Worm (Caenorhabditis elegans): ENCODE measurements around the gene ttc-7.

Gene ttc-7

DNA sequence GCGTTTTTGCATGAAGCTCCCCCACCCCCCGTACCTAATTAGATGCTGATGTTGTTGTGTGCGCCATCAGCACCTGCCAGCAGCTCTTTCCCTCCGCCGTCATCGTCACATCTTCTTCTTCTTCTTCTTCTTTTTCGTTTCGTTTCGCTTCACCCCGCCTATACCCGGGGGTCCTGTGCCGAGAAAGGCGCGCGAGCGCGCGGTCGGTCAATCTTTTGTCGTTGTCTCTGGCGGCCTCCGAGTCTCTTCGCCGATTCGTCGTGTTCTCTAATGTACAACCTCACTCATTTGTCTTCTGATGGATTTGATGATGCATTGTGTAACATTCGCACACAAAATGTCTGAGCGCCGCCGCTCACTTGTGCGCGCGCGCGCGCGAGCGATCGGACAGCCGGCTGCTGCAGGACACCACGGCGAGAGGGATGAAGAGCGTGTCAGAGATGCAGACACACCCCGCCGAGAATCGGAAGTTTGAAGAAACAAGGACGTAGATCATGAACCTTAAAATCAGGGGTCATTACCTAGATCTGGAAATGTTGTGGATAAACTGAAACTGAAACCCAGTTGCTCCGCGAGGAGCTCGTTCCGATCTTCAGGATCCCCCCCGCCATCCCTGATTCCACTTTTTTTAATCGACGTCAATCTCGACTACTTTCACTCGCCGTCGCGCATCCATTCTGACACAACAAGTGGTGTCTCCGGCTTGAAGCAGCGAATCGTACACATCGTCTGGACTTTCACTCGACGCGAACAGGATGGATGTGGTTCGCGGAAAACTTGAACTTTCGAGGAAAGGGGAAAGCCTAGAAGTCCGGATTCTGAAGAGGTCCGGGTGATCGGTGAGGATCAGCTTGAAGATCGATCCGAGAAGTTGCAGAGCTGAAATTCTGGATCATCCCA lies 63.4 kb downstream of the ttc-7 start (continued):
- TF ChIP-seq somi-1 (GFP tag; optimal IDR thresholded peaks at IDR 0.05): peak; percentile 96
- peak; percentile 36 for TF ChIP-seq lin-54 (GFP tag; optimal IDR thresholded peaks at IDR 0.05)
- TF ChIP-seq lsy-27 (tag; optimal IDR thresholded peaks at IDR 0.05; ENCODE audit: borderline replicate concordance, insufficient read depth): no peak
- TF ChIP-seq lag-1 (GFP tag; IDR thresholded peaks at IDR 0.05): 0 out of 2 replicates have a peak, but pooled peaks have one; percentile 22
- TF ChIP-seq hmg-1.2 (GFP tag; IDR thresholded peaks at IDR 0.05): peak; percentile 68
- TF ChIP-seq ceh-91 (GFP tag; IDR thresholded peaks at IDR 0.05): no peak
- no peak for TF ChIP-seq efl-1 (GFP tag; optimal IDR thresholded peaks at IDR 0.05)
- no peak for TF ChIP-seq B0019.2 (GFP tag; conservative IDR thresholded peaks at IDR 0.05)
- no peak for TF ChIP-seq zim-3 (tag; optimal IDR thresholded peaks at IDR 0.05)
- TF ChIP-seq nhr-90 (tag; optimal IDR thresholded peaks at IDR 0.05): no peak
- TF ChIP-seq F33H1.4 (GFP tag; IDR thresholded peaks at IDR 0.05): no peak
- peak; percentile 83 for TF ChIP-seq C06A6.2 (GFP tag; conservative IDR thresholded peaks at IDR 0.05)
- no peak for TF ChIP-seq pha-4 (tag; optimal IDR thresholded peaks at IDR 0.05)
- TF ChIP-seq ztf-28 (GFP tag; IDR thresholded peaks at IDR 0.05): no peak
- no peak for TF ChIP-seq snpc-3.4 (tag; optimal IDR thresholded peaks at IDR 0.05)
- TF ChIP-seq Y56A3A.18 (GFP tag; IDR thresholded peaks at IDR 0.05): no peak
- TF ChIP-seq cebp-2 (GFP tag; IDR thresholded peaks at IDR 0.05): no peak
- TF ChIP-seq hlh-12 (tag; optimal IDR thresholded peaks at IDR 0.05): no peak
- TF ChIP-seq ceh-79 (tag; optimal IDR thresholded peaks at IDR 0.05): no peak
- TF ChIP-seq ama-1 (optimal IDR thresholded peaks at IDR 0.05): no peak
- no peak for TF ChIP-seq ama-1 (GFP tag; optimal IDR thresholded peaks at IDR 0.05)
- no peak for TF ChIP-seq ets-4 (GFP tag; optimal IDR thresholded peaks at IDR 0.05)
- TF ChIP-seq nfya-2 (GFP tag; IDR thresholded peaks at IDR 0.05): no peak
- TF ChIP-seq nhr-179 (tag; optimal IDR thresholded peaks at IDR 0.05): no peak
- peak; percentile 99 for TF ChIP-seq egrh-3 (GFP tag; IDR thresholded peaks at IDR 0.05)
- no peak for TF ChIP-seq F39B2.1 (GFP tag; IDR thresholded peaks at IDR 0.05)
- no peak for TF ChIP-seq F57C9.4 (tag; optimal IDR thresholded peaks at IDR 0.05)
- no peak for TF ChIP-seq F37B4.10 (GFP tag; IDR thresholded peaks at IDR 0.05)
- TF ChIP-seq mes-4 (tag; optimal IDR thresholded peaks at IDR 0.05): no peak
- TF ChIP-seq ccch-3 (GFP tag; optimal IDR thresholded peaks at IDR 0.05): no peak
- peak; percentile 75 for TF ChIP-seq mcd-1 (GFP tag; IDR thresholded peaks at IDR 0.05)
- peak; percentile 30 for TF ChIP-seq dpl-1 (GFP tag; optimal IDR thresholded peaks at IDR 0.05)
- TF ChIP-seq K11D2.4 (GFP tag; IDR thresholded peaks at IDR 0.05): peak; percentile 89
- no peak for TF ChIP-seq ceh-100 (GFP tag; IDR thresholded peaks at IDR 0.05)
- no peak for TF ChIP-seq snpc-1.1 (tag; optimal IDR thresholded peaks at IDR 0.05; ENCODE audit: insufficient read depth)
- no peak for TF ChIP-seq attf-6 (GFP tag; IDR thresholded peaks at IDR 0.05)
- no peak for TF ChIP-seq T07F8.4 (tag; optimal IDR thresholded peaks at IDR 0.05)
- TF ChIP-seq Y95B8A.8 (GFP tag; IDR thresholded peaks at IDR 0.05): 0 out of 2 replicates have a peak, but pooled peaks have one; percentile 41
- peak; percentile 79 for TF ChIP-seq lin-26 (GFP tag; IDR thresholded peaks at IDR 0.05)
- TF ChIP-seq F23B12.7 (tag; optimal IDR thresholded peaks at IDR 0.05; ENCODE audit: insufficient read depth): no peak
- no peak for TF ChIP-seq rec-8 (tag; optimal IDR thresholded peaks at IDR 0.05)
- peak; percentile 63 for TF ChIP-seq tlf-1 (GFP tag; optimal IDR thresholded peaks at IDR 0.05)
- no peak for TF ChIP-seq ZK185.1 (tag; optimal IDR thresholded peaks at IDR 0.05; ENCODE audit: poor library complexity, severe bottlenecking)
- no peak for TF ChIP-seq unc-62 (GFP tag; optimal IDR thresholded peaks at IDR 0.05)
- TF ChIP-seq nhr-120 (GFP tag; IDR thresholded peaks at IDR 0.05): no peak
- peak; percentile 93 for TF ChIP-seq chd-7 (tag; optimal IDR thresholded peaks at IDR 0.05)
- TF ChIP-seq mel-28 (tag; optimal IDR thresholded peaks at IDR 0.05; ENCODE audit: borderline replicate concordance): no peak
